Worm (Caenorhabditis elegans) whole organism, L4 larva: ENCODE results near the gene Y58A7A.4.

Experiments used
- lin-39 ChIP-seq: fragments of 150-350 bp; optimal IDR thresholded peaks from 2 replicates; lab custom pipeline; 2014; ENCODE audit warnings: missing biosample characterization, missing genetic modification reagents, missing genetic modification characterization
- nhr-76 ChIP-seq: fragments of 150-350 bp; optimal IDR thresholded peaks from 2 replicates; lab custom pipeline; 2014; ENCODE audit warnings: missing biosample characterization, missing genetic modification characterization

- TF ChIP-seq nhr-76 (tag; lab: Kevin White, UChicago): no peak
- no peak for TF ChIP-seq lin-39 (tag; lab: Kevin White, UChicago)
Observed at ce11 chrV:5130018-5130417, 45.2 kb upstream of the Y58A7A.4 start, which contains the start of gene F14F9.8.
